Worm (Caenorhabditis elegans): ENCODE measurements around the gene srsx-11.

DNA sequence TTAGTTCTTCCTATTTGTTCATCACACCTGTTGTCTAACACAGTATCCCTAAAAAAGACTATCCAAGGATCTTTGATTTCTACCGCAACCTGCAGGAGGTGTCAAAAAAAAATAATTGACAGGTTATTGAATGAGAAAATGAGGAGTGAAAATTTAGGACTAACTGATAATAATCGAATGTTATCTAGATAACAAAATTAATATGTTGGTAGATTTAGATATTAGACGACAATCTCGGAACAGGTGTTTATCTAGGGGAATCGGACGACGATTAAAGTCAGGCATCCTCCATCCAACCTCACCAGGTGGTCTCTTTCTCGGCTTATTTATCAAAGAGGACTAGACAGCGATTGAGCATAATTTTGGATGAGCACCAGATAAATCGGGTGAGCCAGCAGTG lies 10.2 kb downstream of the srsx-11 start:
- TF ChIP-seq nhr-237 (tag; optimal IDR thresholded peaks at IDR 0.05) (no peak), elt-1 (tag; optimal IDR thresholded peaks at IDR 0.05; ENCODE audit: borderline replicate concordance, insufficient read depth) (peak; percentile 97), lsy-2 (tag; optimal IDR thresholded peaks at IDR 0.05) (no peak), nhr-12 (tag; optimal IDR thresholded peaks at IDR 0.05) (no peak), nhr-28 (tag; optimal IDR thresholded peaks at IDR 0.05) (no peak), flh-1 (GFP tag; optimal IDR thresholded peaks at IDR 0.05) (no peak), elt-3 (tag; optimal IDR thresholded peaks at IDR 0.05) (no peak)
